Worm (Caenorhabditis elegans): ENCODE results near the gene haly-1.

The haly-1 gene

DNA sequence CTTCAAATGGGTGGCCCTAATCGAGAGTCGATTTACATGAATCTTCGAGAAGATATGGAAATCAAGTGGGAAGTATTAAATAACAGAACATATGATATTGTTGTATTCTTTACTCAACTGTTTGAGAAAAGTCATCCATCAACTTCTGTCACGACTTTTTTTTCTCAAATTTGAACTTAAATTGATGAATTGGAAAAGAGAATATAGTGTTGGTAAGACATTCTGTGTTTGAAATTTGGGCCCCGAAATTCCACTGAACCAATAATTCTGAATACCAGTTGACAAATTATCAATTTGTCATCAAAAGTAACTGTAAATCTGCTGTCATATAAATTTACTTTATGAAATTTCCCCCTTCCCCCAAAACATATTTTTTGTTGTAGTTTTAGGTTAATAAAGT, 49.5 kb downstream of the haly-1 start:
- TF ChIP-seq flt-1 (GFP tag; IDR thresholded peaks at IDR 0.05): no peak
- TF ChIP-seq med-1 (GFP tag; optimal IDR thresholded peaks at IDR 0.05; ENCODE audit: insufficient read depth): no peak
- no peak for TF ChIP-seq ztf-29 (GFP tag; IDR thresholded peaks at IDR 0.05)
- TF ChIP-seq ztf-23 (GFP tag; IDR thresholded peaks at IDR 0.05): no peak
- no peak for TF ChIP-seq cog-1 (tag; optimal IDR thresholded peaks at IDR 0.05)
- no peak for TF ChIP-seq tab-1 (GFP tag; IDR thresholded peaks at IDR 0.05)
- no peak for TF ChIP-seq T22C8.4 (GFP tag; IDR thresholded peaks at IDR 0.05)
- TF ChIP-seq klf-2 (GFP tag; conservative IDR thresholded peaks at IDR 0.05): no peak
- TF ChIP-seq ref-1 (GFP tag; conservative IDR thresholded peaks at IDR 0.05): no peak

DNA sequence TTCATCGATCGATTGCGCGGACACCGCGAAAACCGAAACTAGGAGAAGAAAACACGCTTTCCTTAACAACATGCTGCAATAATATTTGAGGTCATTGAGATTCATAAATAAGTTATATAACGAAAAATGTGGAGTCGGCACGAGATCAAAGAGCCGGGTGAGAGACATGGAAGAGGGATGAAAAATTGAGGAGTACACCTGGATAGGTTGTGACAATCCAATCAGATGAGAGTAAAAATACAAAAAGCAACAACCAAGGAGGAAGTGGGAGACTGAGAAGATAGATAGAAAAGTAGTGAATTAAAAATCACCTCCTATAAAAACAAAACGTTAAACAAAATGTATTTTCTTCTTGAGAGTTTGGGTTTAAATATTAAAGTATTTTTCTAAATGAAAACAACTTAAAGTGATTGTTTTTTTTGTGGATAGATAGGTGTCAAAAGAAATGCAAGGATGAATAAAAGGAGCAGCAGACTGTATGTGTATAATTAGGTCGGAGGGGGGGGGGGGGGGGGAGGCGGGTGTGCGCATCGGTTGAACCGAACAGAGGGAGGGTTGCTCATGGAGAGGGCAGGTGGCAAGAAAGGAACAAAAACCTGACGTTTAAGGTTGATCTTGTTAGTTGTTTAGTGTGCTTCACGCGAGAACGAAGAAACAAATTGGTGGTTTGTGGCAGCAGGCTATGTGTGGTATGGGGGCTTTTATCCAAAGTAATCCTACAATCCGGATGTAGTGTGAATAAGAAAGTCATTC, 51.6 kb downstream of the haly-1 start, which contains the start of gene C05A9.2:
C05A9.2 (minus strand) TSS at position 73 of the 753 bp plus-strand sequence.
- TF ChIP-seq tab-1 (GFP tag; IDR thresholded peaks at IDR 0.05): no peak
- TF ChIP-seq ztf-29 (GFP tag; IDR thresholded peaks at IDR 0.05): no peak
- TF ChIP-seq klf-2 (GFP tag; conservative IDR thresholded peaks at IDR 0.05): no peak
- no peak for TF ChIP-seq ref-1 (GFP tag; conservative IDR thresholded peaks at IDR 0.05)
- 0 out of 2 replicates have a peak, but pooled peaks have one; percentile 18 for TF ChIP-seq ztf-23 (GFP tag; IDR thresholded peaks at IDR 0.05)
- TF ChIP-seq T22C8.4 (GFP tag; IDR thresholded peaks at IDR 0.05): no peak

DNA sequence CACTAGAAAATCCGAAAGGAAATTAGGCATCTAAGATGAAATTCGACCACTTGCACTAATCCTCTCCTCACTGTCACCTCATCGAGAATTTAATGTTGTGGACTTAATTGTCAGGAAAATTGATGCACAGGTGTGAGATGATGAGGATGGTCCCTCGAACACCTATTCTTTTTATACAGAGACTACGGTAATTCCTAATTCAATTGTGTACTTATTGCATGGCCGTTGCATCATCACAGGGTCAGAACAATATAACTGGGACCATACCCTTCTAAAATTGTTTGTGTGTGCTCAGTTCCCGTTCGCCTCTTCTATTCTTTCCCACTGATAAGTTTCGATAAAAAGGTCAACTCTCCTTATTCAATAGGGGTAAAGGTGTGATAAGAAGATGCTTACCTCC, 52.3 kb downstream of the haly-1 start:
- TF ChIP-seq med-1 (GFP tag; optimal IDR thresholded peaks at IDR 0.05; ENCODE audit: insufficient read depth) (no peak), T22C8.4 (GFP tag; IDR thresholded peaks at IDR 0.05) (no peak), ztf-29 (GFP tag; IDR thresholded peaks at IDR 0.05) (no peak), ztf-23 (GFP tag; IDR thresholded peaks at IDR 0.05) (no peak), tab-1 (GFP tag; IDR thresholded peaks at IDR 0.05) (no peak), ref-1 (GFP tag; conservative IDR thresholded peaks at IDR 0.05) (no peak), klf-2 (GFP tag; conservative IDR thresholded peaks at IDR 0.05) (no peak), cog-1 (tag; optimal IDR thresholded peaks at IDR 0.05) (no peak), flt-1 (GFP tag; IDR thresholded peaks at IDR 0.05) (no peak)
